Worm (Caenorhabditis elegans) whole organism, L4/young adult: Measurements from ENCODE around the gene str-77.

ENCODE experiments used
- W03F9.2 ChIP-seq: fragments of 150-350 bp; optimal IDR thresholded peaks from 2 replicates; lab custom pipeline; 2014; ENCODE audit warnings: missing biosample characterization, missing genetic modification characterization
- dao-5 ChIP-seq: sonication (generic microtip); optimal IDR thresholded peaks from 2 replicates; lab custom pipeline; 2016; ENCODE audit warnings: missing genotype, missing genetic modification characterization, moderate library complexity, missing compliant biosample characterization
- him-1 ChIP-seq: sonication (generic microtip); optimal IDR thresholded peaks from 2 replicates; lab custom pipeline; 2016; ENCODE audit warnings: missing genotype, missing genetic modification reagents, missing genetic modification characterization, missing compliant biosample characterization

Gene str-77

DNA sequence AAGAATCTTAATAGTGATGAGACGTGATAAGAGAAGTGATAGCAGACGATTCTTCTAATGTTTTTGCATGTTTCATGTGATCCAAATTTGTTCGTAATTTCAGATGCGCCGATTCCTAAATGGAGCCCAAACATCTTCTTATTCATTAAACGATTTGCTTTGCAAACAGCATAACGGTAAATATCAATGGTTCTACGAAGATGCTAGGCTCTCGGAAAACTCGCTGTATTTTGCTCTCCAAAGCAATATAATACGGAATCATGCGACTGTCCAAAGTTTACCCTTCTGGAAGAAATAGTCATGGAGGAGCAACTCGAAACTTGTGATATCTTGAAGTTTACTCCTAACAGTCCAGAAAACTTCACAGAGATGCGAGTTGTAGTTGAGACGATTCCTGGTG lies 12.9 kb upstream of the str-77 start, which contains the start of gene W06D12.6:
Gene W06D12.6, plus strand, starts transcription at position 301 of the 400 bp plus-strand sequence.
- TF ChIP-seq dao-5 = no peak
- TF ChIP-seq him-1 (tag; lab: Kevin White, UChicago) = no peak
- TF ChIP-seq W03F9.2 = no peak

- no peak for TF ChIP-seq him-1 (tag; lab: Kevin White, UChicago)
- no peak for TF ChIP-seq dao-5
- no peak for TF ChIP-seq W03F9.2
Observed at ce11 chrV:17706217-17706806, 12.4 kb upstream of the str-77 start.

DNA sequence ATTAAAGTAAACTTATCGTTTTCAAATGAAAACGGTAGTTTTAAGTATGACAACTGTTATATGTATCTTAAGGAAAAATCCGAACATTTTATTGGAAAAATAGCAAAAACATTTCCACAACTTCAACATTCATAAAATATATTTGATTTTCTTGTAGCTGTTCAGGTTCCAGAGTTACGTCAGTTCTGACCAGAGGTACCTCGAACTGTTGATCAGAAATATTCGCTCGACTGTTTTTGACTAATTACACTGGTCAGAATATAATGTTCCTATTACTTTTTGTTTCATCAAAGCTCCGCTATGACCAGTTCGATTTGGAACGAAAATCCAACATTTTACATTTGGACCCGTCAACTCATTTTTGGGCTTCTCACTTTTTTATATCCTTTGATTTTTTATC lies 11.7 kb upstream of the str-77 start, which contains the start of gene srh-31:
Gene srh-31, plus strand, starts transcription at position 301 of the 400 bp plus-strand sequence.
- no peak for TF ChIP-seq him-1 (tag; lab: Kevin White, UChicago)
- no peak for TF ChIP-seq W03F9.2
- TF ChIP-seq dao-5 = no peak

DNA sequence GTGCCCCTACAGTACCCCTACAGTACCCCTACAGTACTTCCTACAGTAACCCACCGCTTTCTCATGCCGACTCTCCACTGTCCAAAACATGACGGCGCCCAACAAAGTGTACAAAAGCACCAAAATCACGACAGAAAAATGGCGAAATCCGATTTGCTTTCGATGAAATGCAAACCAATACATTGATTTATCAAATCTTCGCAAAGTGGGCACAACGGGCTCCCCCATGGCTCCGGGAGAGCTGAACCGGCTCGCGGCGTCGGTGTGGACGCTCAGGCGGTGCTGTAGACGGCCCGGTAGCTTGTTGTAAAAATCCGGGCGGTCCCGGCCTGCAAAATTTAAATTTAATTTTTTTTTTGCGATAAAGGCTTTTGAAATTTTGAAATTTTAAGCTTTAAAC lies 6.4 kb upstream of the str-77 start:
- no peak for TF ChIP-seq dao-5
- no peak for TF ChIP-seq him-1 (tag; lab: Kevin White, UChicago)
- no peak for TF ChIP-seq W03F9.2

- no peak for TF ChIP-seq W03F9.2
Observed at ce11 chrV:17714330-17714729, 4.4 kb upstream of the str-77 start, which contains the start of gene twk-33. TSS of gene twk-33 (minus strand) at chrV:17714377.

DNA sequence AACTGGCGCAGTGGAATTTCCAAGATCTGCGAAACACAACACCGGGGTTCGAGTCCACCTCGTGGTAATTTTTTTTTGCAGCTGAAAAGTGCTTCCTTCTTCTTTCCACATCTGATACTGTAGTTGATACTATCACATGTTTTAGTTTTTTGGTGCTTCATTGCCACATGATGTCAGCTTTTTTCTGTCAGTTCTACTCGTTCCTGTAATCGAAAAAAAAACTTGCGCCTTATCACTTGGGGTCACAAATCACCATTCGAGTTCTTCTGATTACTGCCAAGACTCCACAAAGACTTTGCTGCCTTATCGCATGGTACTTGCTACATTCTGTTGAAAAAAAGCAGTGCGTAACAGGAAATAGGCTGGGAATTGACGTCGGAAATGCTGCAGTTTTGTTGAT lies 3.0 kb downstream of the str-77 start:
- TF ChIP-seq him-1 (tag; lab: Kevin White, UChicago) (no peak), dao-5 (no peak), W03F9.2 (no peak)

DNA sequence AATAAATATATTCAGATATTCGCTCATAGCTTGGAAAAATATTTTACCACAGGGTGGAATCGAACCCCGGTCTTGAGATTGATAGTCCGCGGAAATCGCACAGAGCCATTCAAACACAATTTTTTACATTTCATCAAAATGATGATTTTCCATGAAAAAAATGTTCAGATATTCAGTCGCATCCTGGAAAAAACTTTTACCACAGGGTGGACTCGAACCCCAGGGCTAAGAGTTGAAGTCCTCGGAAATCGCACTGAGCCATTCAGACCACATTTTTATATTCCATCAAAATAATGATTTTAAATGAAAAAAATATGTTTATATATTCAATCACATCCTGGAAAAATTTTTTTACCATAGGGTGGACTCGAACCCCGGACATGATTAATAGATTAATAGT lies 3.8 kb downstream of the str-77 start:
- TF ChIP-seq dao-5 = no peak
- no peak for TF ChIP-seq him-1 (tag; lab: Kevin White, UChicago)
- TF ChIP-seq W03F9.2 = no peak

DNA sequence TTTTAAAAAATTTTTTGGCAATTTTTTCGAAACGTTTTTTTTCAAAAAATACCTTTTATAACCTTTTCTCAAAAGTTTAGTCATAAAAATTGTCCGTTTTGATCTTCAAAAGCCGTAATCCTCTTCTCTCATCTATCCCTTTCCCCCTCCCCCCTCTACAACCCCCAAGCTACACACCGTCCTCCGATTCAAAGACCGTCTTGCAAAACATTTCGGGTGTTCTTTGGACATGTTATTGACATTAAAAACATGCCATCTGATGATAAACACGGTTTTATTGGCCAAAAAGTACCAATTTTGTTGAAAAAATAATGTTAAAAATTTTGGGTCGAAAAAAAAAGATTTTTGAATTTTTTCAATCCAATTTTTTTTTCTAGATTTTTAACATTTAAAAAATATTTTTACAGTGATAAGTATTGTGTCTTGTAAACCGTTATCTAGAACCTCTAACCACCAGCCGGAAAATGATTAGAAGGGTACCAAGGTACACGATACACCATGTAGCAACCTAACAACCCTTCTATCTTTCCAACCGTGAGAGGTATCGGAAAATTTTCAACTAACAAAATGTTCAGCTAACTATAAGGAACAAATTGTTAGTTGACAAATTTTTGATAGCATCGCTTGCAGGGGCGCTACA lies 4.5 kb downstream of the str-77 start:
- TF ChIP-seq W03F9.2 (no peak), dao-5 (no peak), him-1 (tag; lab: Kevin White, UChicago) (no peak)

ce11 chrV:17724704-17725103 lies 6.0 kb downstream of the str-77 start, which contains the start of gene fat-5:
TSS of gene fat-5 (plus strand) at chrV:17725004.
- TF ChIP-seq him-1 (tag; lab: Kevin White, UChicago) = no peak
- no peak for TF ChIP-seq dao-5
- no peak for TF ChIP-seq W03F9.2

DNA sequence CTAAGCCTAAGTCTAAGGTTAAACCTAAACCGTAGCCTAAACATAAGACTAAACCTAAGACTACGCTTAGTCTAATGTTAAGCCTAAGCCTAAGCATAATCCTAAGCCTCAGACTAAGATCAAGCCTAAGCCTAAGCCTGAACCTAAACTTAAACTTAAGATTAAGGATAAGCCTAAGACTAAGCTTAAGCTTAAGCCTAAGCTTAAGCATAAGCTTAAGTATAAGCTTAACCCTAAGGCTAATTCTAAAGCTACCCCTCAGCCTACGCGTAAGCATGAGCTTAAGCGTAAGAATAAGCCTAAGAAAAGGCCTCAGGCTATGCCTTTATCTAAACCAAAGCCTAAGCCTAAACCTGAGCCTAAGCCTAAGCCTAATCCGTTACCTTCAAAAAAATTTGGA lies 9.6 kb downstream of the str-77 start:
- TF ChIP-seq him-1 (tag; lab: Kevin White, UChicago) = no peak
- no peak for TF ChIP-seq dao-5
- TF ChIP-seq W03F9.2 = no peak

DNA sequence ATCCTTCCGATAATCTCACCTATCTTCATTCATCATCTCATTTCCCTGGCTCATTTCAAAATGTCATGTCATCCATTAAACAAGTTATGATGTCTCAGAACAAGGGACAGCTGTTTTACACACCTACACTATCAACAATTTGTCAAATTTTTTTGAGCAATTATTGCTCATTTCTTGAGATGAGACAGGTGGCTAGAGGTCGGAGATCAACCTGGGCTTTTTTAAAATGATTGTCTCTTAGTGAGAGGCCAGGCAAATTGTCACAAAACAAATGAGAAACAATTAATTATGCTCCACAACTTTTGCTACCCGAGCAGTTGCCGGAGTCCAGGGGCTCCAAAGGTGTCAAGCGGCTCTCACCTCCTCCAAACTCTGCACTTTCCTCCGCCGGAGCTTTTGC lies 10.0 kb downstream of the str-77 start:
- TF ChIP-seq him-1 (tag; lab: Kevin White, UChicago) (no peak), dao-5 (no peak), W03F9.2 (no peak)

- TF ChIP-seq W03F9.2 (no peak), dao-5 (no peak), him-1 (tag; lab: Kevin White, UChicago) (no peak)
Observed at ce11 chrV:17732516-17732915, 13.8 kb downstream of the str-77 start, which contains the start of gene twk-42. TSS of gene twk-42 (minus strand) at chrV:17732616.

- TF ChIP-seq W03F9.2 (no peak), dao-5 (no peak), him-1 (tag; lab: Kevin White, UChicago) (no peak)
Observed at ce11 chrV:17739801-17740200, 21.1 kb downstream of the str-77 start, which contains the start of gene cutl-4. TSS of gene cutl-4 (minus strand) at chrV:17739901.

ce11 chrV:17743802-17744201 lies 25.1 kb downstream of the str-77 start:
- no peak for TF ChIP-seq him-1 (tag; lab: Kevin White, UChicago)
- no peak for TF ChIP-seq dao-5
- TF ChIP-seq W03F9.2 = no peak

- no peak for TF ChIP-seq dao-5
- no peak for TF ChIP-seq W03F9.2
- TF ChIP-seq him-1 (tag; lab: Kevin White, UChicago) = no peak
Observed at ce11 chrV:17746959-17747358, 28.2 kb downstream of the str-77 start, which contains the start of gene twk-36. TSS of gene twk-36 (minus strand) at chrV:17747059.
